Fruit fly (Drosophila melanogaster) whole organism, embryonic: ENCODE measurements around the gene Acp76A.

ENCODE experiments used
- Blimp-1 ChIP-seq: fragments of 200-800 bp; sonication (Bioruptor generic); optimal IDR thresholded peaks from 3 replicates; lab custom pipeline; 2018; ENCODE audit warnings: missing biosample characterization, missing genetic modification characterization, mild to moderate bottlenecking, moderate library complexity, missing genetic modification reagents
- CG10321 ChIP-seq: fragments of 200-800 bp; sonication (Bioruptor generic); IDR thresholded peaks from 2 replicates; pipeline ENCODE4 v1.3.6; 2022; ENCODE audit warnings: missing biosample characterization, missing genetic modification characterization
- CG12391 ChIP-seq: fragments of 200-800 bp; sonication (Bioruptor generic); optimal IDR thresholded peaks from 3 replicates; lab custom pipeline; 2018; ENCODE audit warnings: missing biosample characterization, mild to moderate bottlenecking, missing genetic modification characterization, moderate library complexity
- CG13123 ChIP-seq: fragments of 200-800 bp; sonication (Bioruptor generic); optimal IDR thresholded peaks from 2 replicates; lab custom pipeline; 2016; ENCODE audit warnings: missing biosample characterization, missing genetic modification characterization
- CG13287 ChIP-seq: fragments of 200-800 bp; sonication (Bioruptor generic); IDR thresholded peaks from 2 replicates; pipeline ENCODE4 v1.3.6; 2022; ENCODE audit warnings: missing biosample characterization, missing genetic modification characterization; ENCODE audit not compliant: partially characterized antibody
- CG17361 ChIP-seq: fragments of 200-800 bp; sonication (Bioruptor generic); IDR thresholded peaks from 3 replicates; pipeline ENCODE4 v1.3.6; 2022; ENCODE audit warnings: missing biosample characterization, missing genetic modification characterization
- CG17802 ChIP-seq: fragments of 200-800 bp; sonication (Bioruptor generic); optimal IDR thresholded peaks from 2 replicates; lab custom pipeline; 2018; ENCODE audit warnings: missing biosample characterization, mild to moderate bottlenecking, missing genetic modification characterization, moderate library complexity
- CG30020 ChIP-seq: fragments of 200-800 bp; optimal IDR thresholded peaks from 2 replicates; lab custom pipeline; 2019; ENCODE audit warnings: missing biosample characterization, mild to moderate bottlenecking, missing genetic modification characterization, moderate library complexity
- CG31441 ChIP-seq: fragments of 200-800 bp; sonication (Bioruptor generic); IDR thresholded peaks from 2 replicates; pipeline ENCODE4 v1.3.6; 2022; ENCODE audit warnings: missing biosample characterization, missing genetic modification characterization
- CG32532 ChIP-seq: fragments of 200-800 bp; sonication (Bioruptor generic); IDR thresholded peaks from 2 replicates; pipeline ENCODE4 v1.3.6; 2022; ENCODE audit warnings: missing biosample characterization, missing genetic modification characterization
- CG3281 ChIP-seq: fragments of 200-800 bp; sonication (Bioruptor generic); optimal IDR thresholded peaks from 3 replicates; lab custom pipeline; 2017; ENCODE audit warnings: missing biosample characterization, mild to moderate bottlenecking, missing genetic modification characterization
- CG3838 ChIP-seq: fragments of 200-800 bp; sonication (Bioruptor generic); optimal IDR thresholded peaks from 3 replicates; lab custom pipeline; 2016; ENCODE audit warnings: missing biosample characterization, missing genetic modification characterization
- CG4424 ChIP-seq: fragments of 200-800 bp; sonication (Bioruptor generic); optimal IDR thresholded peaks from 3 replicates; lab custom pipeline; 2016; ENCODE audit warnings: missing biosample characterization, missing genetic modification characterization
- CG8478 ChIP-seq: fragments of >200 bp; optimal IDR thresholded peaks from 2 replicates; lab custom pipeline; 2018
- CG8765 ChIP-seq: fragments of 200-800 bp; sonication (Bioruptor generic); IDR thresholded peaks from 2 replicates; pipeline ENCODE4 v1.3.6; 2022; ENCODE audit warnings: missing biosample characterization, missing genetic modification characterization
- CG9797 ChIP-seq: fragments of 200-800 bp; sonication (Bioruptor generic); optimal IDR thresholded peaks from 3 replicates; lab custom pipeline; 2018; ENCODE audit warnings: missing biosample characterization, mild to moderate bottlenecking, missing genetic modification characterization
- CkIIα-i1 ChIP-seq: fragments of 200-800 bp; sonication (Bioruptor generic); IDR thresholded peaks from 2 replicates; pipeline ENCODE4 v1.3.6; 2022; ENCODE audit warnings: missing biosample characterization, missing genetic modification characterization
- D ChIP-seq, 2 experiments: fragments of 200-800 bp in 1 of 2; fragments of >200 bp in 1 of 2; sonication (Bioruptor generic) in 1 of 2; optimal IDR thresholded peaks; 2 replicates in 1 of 2; 3 replicates in 1 of 2; lab custom pipeline; 2017; ENCODE audit warnings: mild to moderate bottlenecking in 1 of 2, missing biosample characterization in 1 of 2, missing genetic modification characterization in 1 of 2, missing genetic modification reagents in 1 of 2
- D19A ChIP-seq: fragments of 200-800 bp; optimal IDR thresholded peaks from 3 replicates; lab custom pipeline; 2019; ENCODE audit warnings: missing biosample characterization, mild to moderate bottlenecking, missing genetic modification characterization, moderate library complexity
- Deaf1 ChIP-seq: fragments of 200-800 bp; optimal IDR thresholded peaks from 3 replicates; lab custom pipeline; 2019; ENCODE audit warnings: missing biosample characterization, mild to moderate bottlenecking, missing genetic modification characterization, moderate library complexity
- Dek ChIP-seq: fragments of 200-800 bp; sonication (Bioruptor generic); optimal IDR thresholded peaks from 3 replicates; lab custom pipeline; 2019; ENCODE audit warnings: missing biosample characterization, mild to moderate bottlenecking, missing genetic modification characterization, moderate library complexity
- E2f1 ChIP-seq: fragments of 200-800 bp; sonication (Bioruptor generic); IDR thresholded peaks from 2 replicates; pipeline ENCODE4 v1.3.6; 2022; ENCODE audit warnings: missing biosample characterization, missing genetic modification characterization
- MBD-R2 ChIP-seq: fragments of 200-800 bp; sonication (Bioruptor generic); IDR thresholded peaks from 2 replicates; pipeline ENCODE4 v1.3.6; 2022; ENCODE audit warnings: missing biosample characterization, missing genetic modification characterization
- Nf-YA ChIP-seq: fragments of 200-800 bp; sonication (Bioruptor generic); IDR thresholded peaks from 2 replicates; pipeline ENCODE4 v1.3.6; 2022; ENCODE audit warnings: missing biosample characterization, missing genetic modification characterization
- Pdp1 ChIP-seq, 2 experiments: fragments of 200-800 bp; sonication (Bioruptor generic); optimal IDR thresholded peaks; 3 replicates each; lab custom pipeline; 2016; ENCODE audit warnings: missing biosample characterization in 2 of 2, missing genetic modification characterization in 2 of 2, mild to moderate bottlenecking in 1 of 2, moderate library complexity in 1 of 2
- Rx ChIP-seq: fragments of 200-800 bp; sonication (Bioruptor generic); IDR thresholded peaks from 2 replicates; pipeline ENCODE4 v1.3.6; 2022; ENCODE audit warnings: missing biosample characterization, missing genetic modification characterization
- Side ChIP-seq: fragments of 200-800 bp; sonication (Bioruptor generic); optimal IDR thresholded peaks from 2 replicates; lab custom pipeline; 2016; ENCODE audit warnings: missing biosample characterization, missing genetic modification characterization
- Sox100B ChIP-seq: fragments of 200-800 bp; sonication (Bioruptor generic); optimal IDR thresholded peaks from 3 replicates; lab custom pipeline; 2018; ENCODE audit warnings: missing biosample characterization, mild to moderate bottlenecking, missing genetic modification characterization
- Sox102F ChIP-seq: fragments of 200-800 bp; sonication (Bioruptor generic); optimal IDR thresholded peaks from 2 replicates; lab custom pipeline; 2018; ENCODE audit warnings: missing biosample characterization, mild to moderate bottlenecking, missing genetic modification characterization, moderate library complexity
- Ssrp ChIP-seq: fragments of 200-800 bp; sonication (Bioruptor generic); optimal IDR thresholded peaks from 2 replicates; lab custom pipeline; 2018; ENCODE audit warnings: missing biosample characterization, mild to moderate bottlenecking, missing genetic modification characterization, moderate library complexity
- ac ChIP-seq: fragments of 200-800 bp; sonication (Bioruptor generic); optimal IDR thresholded peaks from 3 replicates; lab custom pipeline; 2017; ENCODE audit warnings: missing biosample characterization, mild to moderate bottlenecking, missing genetic modification characterization
- ap ChIP-seq: fragments of 200-800 bp; sonication (Bioruptor generic); IDR thresholded peaks from 2 replicates; pipeline ENCODE4 v1.3.6; 2022; ENCODE audit warnings: missing biosample characterization, missing genetic modification characterization
- ara ChIP-seq: fragments of 200-800 bp; sonication (Bioruptor generic); IDR thresholded peaks from 2 replicates; pipeline ENCODE4 v1.3.6; 2022; ENCODE audit warnings: missing biosample characterization, missing genetic modification characterization
- crol ChIP-seq: fragments of 200-800 bp; sonication (Bioruptor generic); IDR thresholded peaks from 2 replicates; pipeline ENCODE4 v1.3.6; 2022; ENCODE audit warnings: missing biosample characterization, missing genetic modification characterization
- dati ChIP-seq: fragments of 200-800 bp; sonication (Bioruptor generic); IDR thresholded peaks from 2 replicates; pipeline ENCODE4 v1.3.6; 2022; ENCODE audit warnings: missing biosample characterization, missing genetic modification characterization
- dimm ChIP-seq: fragments of 200-800 bp; sonication (Bioruptor generic); IDR thresholded peaks from 2 replicates; pipeline ENCODE4 v1.3.6; 2022; ENCODE audit warnings: missing biosample characterization, missing genetic modification characterization
- dmrt99B ChIP-seq: fragments of 200-800 bp; sonication (Bioruptor generic); optimal IDR thresholded peaks from 2 replicates; lab custom pipeline; 2018; ENCODE audit warnings: missing biosample characterization, mild to moderate bottlenecking, missing genetic modification characterization, moderate library complexity
- ems ChIP-seq: fragments of 200-800 bp; sonication (Bioruptor generic); optimal IDR thresholded peaks from 3 replicates; lab custom pipeline; 2016; ENCODE audit warnings: missing biosample characterization, missing genetic modification characterization
- grn ChIP-seq: fragments of 200-800 bp; sonication (Bioruptor generic); optimal IDR thresholded peaks from 3 replicates; lab custom pipeline; 2017; ENCODE audit warnings: missing biosample characterization, missing genetic modification characterization
- ind ChIP-seq: fragments of 200-800 bp; sonication (Bioruptor generic); optimal IDR thresholded peaks from 3 replicates; lab custom pipeline; 2016; ENCODE audit warnings: missing biosample characterization, missing genetic modification characterization
- insv ChIP-seq, 2 experiments: fragments of 200-800 bp; sonication (Bioruptor generic); optimal IDR thresholded peaks; 3 replicates each; lab custom pipeline; 2016 to 2018; ENCODE audit warnings: missing biosample characterization in 2 of 2, missing genetic modification characterization in 2 of 2
- lmd ChIP-seq: fragments of 200-800 bp; sonication (Bioruptor generic); IDR thresholded peaks from 2 replicates; pipeline ENCODE4 v1.3.6; 2022; ENCODE audit warnings: missing biosample characterization, missing genetic modification characterization
- mirr ChIP-seq: fragments of 200-800 bp; sonication (Bioruptor generic); optimal IDR thresholded peaks from 3 replicates; lab custom pipeline; 2018; ENCODE audit warnings: missing biosample characterization, mild to moderate bottlenecking, missing genetic modification characterization
- oc ChIP-seq: fragments of 200-800 bp; sonication (Bioruptor generic); optimal IDR thresholded peaks from 2 replicates; lab custom pipeline; 2018; ENCODE audit warnings: missing biosample characterization, mild to moderate bottlenecking, missing genetic modification characterization, moderate library complexity
- psq ChIP-seq: fragments of 200-800 bp; sonication (Bioruptor generic); optimal IDR thresholded peaks from 2 replicates; lab custom pipeline; 2017; ENCODE audit warnings: missing biosample characterization, missing genetic modification characterization
- run ChIP-seq: fragments of 200-800 bp; sonication (Bioruptor generic); optimal IDR thresholded peaks from 3 replicates; lab custom pipeline; 2018; ENCODE audit warnings: missing biosample characterization, mild to moderate bottlenecking, missing genetic modification characterization
- sens-2 ChIP-seq: fragments of 200-800 bp; sonication (Bioruptor generic); IDR thresholded peaks from 2 replicates; pipeline ENCODE4 v1.3.6; 2022; ENCODE audit warnings: missing biosample characterization, missing genetic modification characterization
- tio ChIP-seq: fragments of 200-800 bp; sonication (Bioruptor generic); optimal IDR thresholded peaks from 2 replicates; lab custom pipeline; 2017; ENCODE audit warnings: missing biosample characterization, missing genetic modification characterization, inconsistent platforms
- tup ChIP-seq: fragments of 200-800 bp; sonication (Bioruptor generic); optimal IDR thresholded peaks from 2 replicates; lab custom pipeline; 2016; ENCODE audit warnings: missing biosample characterization, mild to moderate bottlenecking, missing genetic modification characterization, moderate library complexity
- usp ChIP-seq: fragments of >200 bp; optimal IDR thresholded peaks from 2 replicates; lab custom pipeline; 2017; ENCODE audit warnings: missing biosample characterization, missing genetic modification characterization
- vnd ChIP-seq: fragments of 200-800 bp; sonication (Bioruptor generic); IDR thresholded peaks from 3 replicates; pipeline ENCODE4 v1.3.6; 2022; ENCODE audit warnings: missing biosample characterization, missing genetic modification characterization; ENCODE audit not compliant: partially characterized antibody

The Acp76A gene

dm6 chr3L:19097665-19098082 lies 45.8 kb upstream of the Acp76A start, which contains the start of the genes Naxd and CG14079 (continued):
- TF ChIP-seq insv (GFP tag; optimal IDR thresholded peaks at IDR 0.05; lab: Kevin White, UChicago) (no peak), E2f1 (GFP tag; lab: Robert Waterston, UW) (peak; percentile 29; the same call in 1 of the 2 replicates), ac (GFP tag; lab: Kevin White, UChicago) (no peak), sens-2 (GFP tag; lab: Robert Waterston, UW) (peak; percentile 22; the same call in 1 of the 2 replicates), Rx (GFP tag; lab: Robert Waterston, UW) (0 out of 2 replicates have a peak, but pooled peaks have one; percentile 15), CG3838 (no peak), D (optimal IDR thresholded peaks at IDR 0.05; lab: Kevin White, UChicago) (no peak), D (GFP tag; optimal IDR thresholded peaks at IDR 0.05; lab: Kevin White, UChicago) (no peak), grn (no peak), CG8478 (no peak), mirr (GFP tag; lab: Kevin White, UChicago) (no peak), ara (GFP tag; lab: Robert Waterston, UW) (no peak; the same call in 1 of the 2 replicates), CG13287 (GFP tag; lab: Robert Waterston, UW) (no peak), CG30020 (tag; lab: Kevin White, UChicago) (peak; percentile 31), Deaf1 (tag; lab: Kevin White, UChicago) (no peak), CG17802 (tag; lab: Kevin White, UChicago) (peak; percentile 38), ems (GFP tag; lab: Kevin White, UChicago) (no peak), CG31441 (peak; percentile 62), ind (peak; percentile 55), run (tag; lab: Kevin White, UChicago) (no peak), CG10321 (GFP tag; lab: Robert Waterston, UW) (no peak), Sox102F (peak; percentile 73), CG4424 (peak; percentile 38), CkIIα-i1 (GFP tag; lab: Robert Waterston, UW) (no peak), CG8765 (peak; percentile 11; the same call in 1 of the 2 replicates), psq (GFP tag; lab: Kevin White, UChicago) (peak; percentile 16), dati (GFP tag; lab: Robert Waterston, UW) (no peak), dmrt99B (tag; lab: Kevin White, UChicago) (peak; percentile 70), ap (GFP tag; lab: Robert Waterston, UW) (peak; percentile 68), CG17361 (GFP tag; lab: Robert Waterston, UW) (peak; percentile 55; the same call in 1 of the 3 replicates), oc (tag; lab: Kevin White, UChicago) (peak; percentile 29), lmd (GFP tag; lab: Robert Waterston, UW) (peak; percentile 59), crol (GFP tag; lab: Robert Waterston, UW) (no peak), CG13123 (GFP tag; lab: Kevin White, UChicago) (peak; percentile 24), CG3281 (GFP tag; lab: Kevin White, UChicago) (no peak), usp (GFP tag; lab: Kevin White, UChicago) (no peak), MBD-R2 (GFP tag; lab: Robert Waterston, UW) (peak; percentile 67), Nf-YA (GFP tag; lab: Robert Waterston, UW) (no peak; the same call in 1 of the 2 replicates), tio (GFP tag; lab: Kevin White, UChicago) (peak; percentile 34), Sox100B (GFP tag; lab: Kevin White, UChicago) (peak; percentile 38), Dek (tag; lab: Kevin White, UChicago) (peak; percentile 64), Blimp-1 (GFP tag; lab: Kevin White, UChicago) (peak; percentile 60), Pdp1 (GFP tag; optimal IDR thresholded peaks at IDR 0.05; lab: Kevin White, UChicago) (peak; percentile 34 to 60), vnd (0 out of 3 replicates have a peak, but pooled peaks have one; percentile 26), Side (GFP tag; lab: Kevin White, UChicago) (no peak), D19A (peak; percentile 55), CG32532 (GFP tag; lab: Robert Waterston, UW) (no peak), dimm (GFP tag; lab: Robert Waterston, UW) (0 out of 2 replicates have a peak, but pooled peaks have one; percentile 25), Ssrp (tag; lab: Kevin White, UChicago) (peak; percentile 74), CG12391 (tag; lab: Kevin White, UChicago) (peak; percentile 81), CG9797 (GFP tag; lab: Kevin White, UChicago) (no peak), tup (GFP tag; lab: Kevin White, UChicago) (no peak)
